Worm (Caenorhabditis elegans): Measurements from ENCODE around the gene col-117.
A peak's percentile ranks its signal among the peaks of the same experiment; 100 is the strongest.

Gene col-117

ce11 chrIV:8782172-8782571 is 41.8 kb downstream of the col-117 start (continued):
- no peak for TF ChIP-seq elt-4 (tag; optimal IDR thresholded peaks at IDR 0.05)
- no peak for TF ChIP-seq pha-4 (tag; optimal IDR thresholded peaks at IDR 0.05)
- TF ChIP-seq fkh-10 (GFP tag; optimal IDR thresholded peaks at IDR 0.05), result no peak
- peak; percentile 27 for TF ChIP-seq fax-1 (tag; optimal IDR thresholded peaks at IDR 0.05)
- TF ChIP-seq hlh-15 (tag; optimal IDR thresholded peaks at IDR 0.05), result no peak
- TF ChIP-seq T23F11.4 (GFP tag; optimal IDR thresholded peaks at IDR 0.05), result peak; percentile 2
- TF ChIP-seq ceh-34 (tag; optimal IDR thresholded peaks at IDR 0.05), result peak; percentile 74
- no peak for TF ChIP-seq pqm-1 (tag; optimal IDR thresholded peaks at IDR 0.05)
- peak; percentile 46 for TF ChIP-seq ceh-14 (tag; optimal IDR thresholded peaks at IDR 0.05)
- peak; percentile 82 for TF ChIP-seq sox-2 (GFP tag; IDR thresholded peaks at IDR 0.05)
- TF ChIP-seq nfya-1 (tag; optimal IDR thresholded peaks at IDR 0.05), result peak; percentile 91
- peak; percentile 81 for TF ChIP-seq ceh-18 (tag; optimal IDR thresholded peaks at IDR 0.05)
- TF ChIP-seq pha-2 (tag; optimal IDR thresholded peaks at IDR 0.05), result no peak
- TF ChIP-seq hlh-8 (tag; optimal IDR thresholded peaks at IDR 0.05), result peak; percentile 68
- TF ChIP-seq Y22D7AL.16 (tag; optimal IDR thresholded peaks at IDR 0.05), result no peak
- no peak for TF ChIP-seq gmeb-2 (tag; optimal IDR thresholded peaks at IDR 0.05)
- TF ChIP-seq unc-42 (tag; optimal IDR thresholded peaks at IDR 0.05), result peak; percentile 59
- TF ChIP-seq C38D4.7 (GFP tag; optimal IDR thresholded peaks at IDR 0.05), result no peak
- TF ChIP-seq lin-11 (tag; optimal IDR thresholded peaks at IDR 0.05), result no peak

ce11 chrIV:8778045-8778444 is 46.0 kb downstream of the col-117 start, which contains the start of gene C33D9.6:
C33D9.6 (minus strand) TSS chrIV:8778145.
- TF ChIP-seq ceh-24 (tag; optimal IDR thresholded peaks at IDR 0.05) (no peak), ceh-14 (tag; optimal IDR thresholded peaks at IDR 0.05) (no peak), ama-1 (optimal IDR thresholded peaks at IDR 0.05) (no peak), fkh-10 (GFP tag; optimal IDR thresholded peaks at IDR 0.05) (no peak), odd-2 (tag; optimal IDR thresholded peaks at IDR 0.05) (no peak), hlh-13 (GFP tag; optimal IDR thresholded peaks at IDR 0.05) (no peak), pat-9 (tag; optimal IDR thresholded peaks at IDR 0.05) (no peak), pqm-1 (tag; optimal IDR thresholded peaks at IDR 0.05) (no peak), hlh-15 (tag; optimal IDR thresholded peaks at IDR 0.05) (no peak), ceh-19 (GFP tag; optimal IDR thresholded peaks at IDR 0.05) (no peak), pros-1 (tag; optimal IDR thresholded peaks at IDR 0.05) (no peak), Y22D7AL.16 (tag; optimal IDR thresholded peaks at IDR 0.05) (no peak)

Data from whole organism, late embryonic.